Worm (Caenorhabditis elegans): ENCODE results near the gene F07C3.16.

Gene F07C3.16

ce11 chrV:9287460-9287859 is 30.1 kb upstream of the F07C3.16 start, which contains the start of gene lron-2:
lron-2 (minus strand) TSS chrV:9287560.
- TF ChIP-seq hlh-1 (tag; optimal IDR thresholded peaks at IDR 0.05) = no peak
- no peak for TF ChIP-seq lin-13 (tag; optimal IDR thresholded peaks at IDR 0.05)
- no peak for TF ChIP-seq mls-2 (tag; optimal IDR thresholded peaks at IDR 0.05)
- no peak for TF ChIP-seq ztf-11 (tag; optimal IDR thresholded peaks at IDR 0.05)
- TF ChIP-seq nhr-28 (tag; optimal IDR thresholded peaks at IDR 0.05) = no peak
- TF ChIP-seq nhr-12 (tag; optimal IDR thresholded peaks at IDR 0.05) = no peak
- no peak for TF ChIP-seq nhr-2 (tag; optimal IDR thresholded peaks at IDR 0.05)

- TF ChIP-seq nhr-28 (tag; optimal IDR thresholded peaks at IDR 0.05) (no peak), bed-3 (GFP tag; optimal IDR thresholded peaks at IDR 0.05) (no peak), lin-13 (tag; optimal IDR thresholded peaks at IDR 0.05) (no peak), M03D4.4 (tag; optimal IDR thresholded peaks at IDR 0.05) (no peak), mep-1 (tag; optimal IDR thresholded peaks at IDR 0.05) (no peak), unc-39 (tag; optimal IDR thresholded peaks at IDR 0.05) (no peak), ces-1 (GFP tag; optimal IDR thresholded peaks at IDR 0.05) (no peak), flh-1 (GFP tag; optimal IDR thresholded peaks at IDR 0.05) (no peak), unc-120 (tag; optimal IDR thresholded peaks at IDR 0.05; ENCODE audit: poor library complexity, severe bottlenecking) (no peak), elt-1 (tag; optimal IDR thresholded peaks at IDR 0.05; ENCODE audit: borderline replicate concordance, insufficient read depth) (no peak)
These were observed 26.1 kb upstream of the F07C3.16 start for ce11 chrV:9283452-9283851.

ce11 chrV:9282110-9282509 is 24.7 kb upstream of the F07C3.16 start, which contains the start of gene hlh-10:
hlh-10 (minus strand) TSS chrV:9282210.
- TF ChIP-seq cnd-1 (tag; optimal IDR thresholded peaks at IDR 0.05) (no peak), mep-1 (tag; optimal IDR thresholded peaks at IDR 0.05) (no peak), snpc-4 (tag; optimal IDR thresholded peaks at IDR 0.05) (no peak), elt-3 (tag; optimal IDR thresholded peaks at IDR 0.05) (no peak), ztf-11 (tag; optimal IDR thresholded peaks at IDR 0.05) (no peak), unc-120 (tag; optimal IDR thresholded peaks at IDR 0.05; ENCODE audit: poor library complexity, severe bottlenecking) (no peak), ham-2 (GFP tag; optimal IDR thresholded peaks at IDR 0.05) (no peak), tbx-8 (GFP tag; optimal IDR thresholded peaks at IDR 0.05) (no peak), ceh-39 (tag; optimal IDR thresholded peaks at IDR 0.05) (no peak), unc-62 (GFP tag; optimal IDR thresholded peaks at IDR 0.05) (no peak), pha-4 (tag; optimal IDR thresholded peaks at IDR 0.05) (no peak), nhr-237 (tag; optimal IDR thresholded peaks at IDR 0.05) (no peak), M03D4.4 (tag; optimal IDR thresholded peaks at IDR 0.05) (no peak), zip-8 (tag; optimal IDR thresholded peaks at IDR 0.05) (no peak), lin-32 (GFP tag; optimal IDR thresholded peaks at IDR 0.05) (no peak)

ce11 chrV:9274127-9275042 is 17.0 kb upstream of the F07C3.16 start:
- TF ChIP-seq ces-1 (GFP tag; optimal IDR thresholded peaks at IDR 0.05) (no peak), snpc-4 (tag; optimal IDR thresholded peaks at IDR 0.05) (no peak), elt-3 (tag; optimal IDR thresholded peaks at IDR 0.05) (no peak), mls-2 (tag; optimal IDR thresholded peaks at IDR 0.05) (no peak), zip-8 (tag; optimal IDR thresholded peaks at IDR 0.05) (no peak), unc-62 (GFP tag; optimal IDR thresholded peaks at IDR 0.05) (peak; percentile 63), tbx-8 (GFP tag; optimal IDR thresholded peaks at IDR 0.05) (no peak), nhr-76 (tag; optimal IDR thresholded peaks at IDR 0.05) (no peak), blmp-1 (tag; optimal IDR thresholded peaks at IDR 0.05) (no peak), ceh-83 (GFP tag; optimal IDR thresholded peaks at IDR 0.05) (no peak), nhr-12 (tag; optimal IDR thresholded peaks at IDR 0.05) (no peak), ceh-39 (tag; optimal IDR thresholded peaks at IDR 0.05) (no peak), elt-1 (tag; optimal IDR thresholded peaks at IDR 0.05; ENCODE audit: borderline replicate concordance, insufficient read depth) (no peak), bed-3 (GFP tag; optimal IDR thresholded peaks at IDR 0.05) (no peak), mab-5 (tag; optimal IDR thresholded peaks at IDR 0.05) (peak; percentile 14), unc-39 (tag; optimal IDR thresholded peaks at IDR 0.05) (no peak), unc-120 (tag; optimal IDR thresholded peaks at IDR 0.05; ENCODE audit: poor library complexity, severe bottlenecking) (peak; percentile 5), lsy-2 (tag; optimal IDR thresholded peaks at IDR 0.05) (no peak), sptf-1 (tag; optimal IDR thresholded peaks at IDR 0.05) (no peak), ceh-43 (GFP tag; optimal IDR thresholded peaks at IDR 0.05) (no peak), flh-1 (GFP tag; optimal IDR thresholded peaks at IDR 0.05) (no peak)

Measured in whole organism, mixed stage, embryonic.